Worm (Caenorhabditis elegans) whole organism, late embryonic: ENCODE measurements around the gene R02D5.9.

Experiments
- C08G9.2 ChIP-seq: sonication (generic microtip); optimal IDR thresholded peaks from 2 replicates; lab custom pipeline; 2016; ENCODE audit warnings: mild to moderate bottlenecking, missing genetic modification characterization, moderate library complexity, missing compliant biosample characterization
- K02D7.2 ChIP-seq: sonication (generic microtip); optimal IDR thresholded peaks from 2 replicates; lab custom pipeline; 2017; ENCODE audit warnings: mild to moderate bottlenecking, missing genetic modification characterization, missing compliant biosample characterization
- ceh-14 ChIP-seq: sonication (generic microtip); optimal IDR thresholded peaks from 2 replicates; lab custom pipeline; 2016; ENCODE audit warnings: missing genotype, missing genetic modification characterization, missing compliant biosample characterization
- ceh-18 ChIP-seq: sonication (generic microtip); optimal IDR thresholded peaks from 2 replicates; lab custom pipeline; 2016; ENCODE audit warnings: missing genetic modification characterization, missing compliant biosample characterization
- ceh-24 ChIP-seq: sonication (generic microtip); optimal IDR thresholded peaks from 2 replicates; lab custom pipeline; 2016; ENCODE audit warnings: mild to moderate bottlenecking, missing genetic modification characterization, missing compliant biosample characterization
- ceh-31 ChIP-seq: sonication (generic microtip); optimal IDR thresholded peaks from 2 replicates; lab custom pipeline; 2016; ENCODE audit warnings: missing genetic modification characterization, missing compliant biosample characterization
- ceh-45 ChIP-seq: fragments of 200-800 bp; sonication (Bioruptor generic); IDR thresholded peaks from 2 replicates; pipeline ENCODE4 v1.3.6; 2022; ENCODE audit warnings: missing genetic modification reagents, missing genetic modification characterization, missing compliant biosample characterization
- ceh-6 ChIP-seq: fragments of 200-800 bp; sonication (Bioruptor generic); optimal IDR thresholded peaks from 2 replicates; lab custom pipeline; 2018; ENCODE audit warnings: mild to moderate bottlenecking, missing genetic modification characterization, missing compliant biosample characterization
- ceh-9 ChIP-seq: sonication (generic microtip); optimal IDR thresholded peaks from 2 replicates; lab custom pipeline; 2016; ENCODE audit warnings: mild to moderate bottlenecking, missing genetic modification characterization, inconsistent platforms, missing compliant biosample characterization
- che-1 ChIP-seq: sonication (generic microtip); optimal IDR thresholded peaks from 2 replicates; lab custom pipeline; 2016; ENCODE audit warnings: mild to moderate bottlenecking, missing genetic modification characterization, missing compliant biosample characterization
- dve-1 ChIP-seq: sonication (generic microtip); optimal IDR thresholded peaks from 2 replicates; lab custom pipeline; 2017; ENCODE audit warnings: antibody characterized with exemption, mild to moderate bottlenecking, missing genetic modification characterization, missing compliant biosample characterization
- gmeb-2 ChIP-seq: sonication (generic microtip); optimal IDR thresholded peaks from 2 replicates; lab custom pipeline; 2016; ENCODE audit warnings: missing genetic modification characterization, inconsistent platforms, missing compliant biosample characterization
- hlh-15 ChIP-seq: sonication (generic microtip); optimal IDR thresholded peaks from 2 replicates; lab custom pipeline; 2016; ENCODE audit warnings: missing genetic modification characterization, missing compliant biosample characterization
- hlh-30 ChIP-seq: sonication (generic microtip); optimal IDR thresholded peaks from 2 replicates; lab custom pipeline; 2017; ENCODE audit warnings: antibody characterized with exemption, missing genetic modification characterization, missing compliant biosample characterization; ENCODE audit not compliant: insufficient read depth
- hlh-8 ChIP-seq: sonication (generic microtip); optimal IDR thresholded peaks from 2 replicates; lab custom pipeline; 2016; ENCODE audit warnings: missing genotype, missing genetic modification characterization, missing compliant biosample characterization
- lin-11 ChIP-seq: fragments of 200-800 bp; sonication (Bioruptor generic); optimal IDR thresholded peaks from 2 replicates; lab custom pipeline; 2018; ENCODE audit warnings: mild to moderate bottlenecking, missing genetic modification characterization, missing compliant biosample characterization
- nfya-1 ChIP-seq: sonication (generic microtip); optimal IDR thresholded peaks from 2 replicates; lab custom pipeline; 2017; ENCODE audit warnings: missing genetic modification characterization, mild to moderate bottlenecking, missing compliant biosample characterization, antibody characterized with exemption, moderate library complexity
- pag-3 ChIP-seq: sonication (generic microtip); optimal IDR thresholded peaks from 2 replicates; lab custom pipeline; 2016; ENCODE audit warnings: missing compliant biosample characterization, missing genetic modification characterization, borderline replicate concordance
- pat-9 ChIP-seq: fragments of 200-800 bp; sonication (Bioruptor generic); optimal IDR thresholded peaks from 2 replicates; lab custom pipeline; 2018; ENCODE audit warnings: mild to moderate bottlenecking, missing genetic modification characterization, moderate library complexity, missing compliant biosample characterization
- pax-1 ChIP-seq: fragments of 150-350 bp; optimal IDR thresholded peaks from 2 replicates; lab custom pipeline; 2014; ENCODE audit warnings: missing biosample characterization, missing genetic modification characterization
- pha-2 ChIP-seq: sonication (generic microtip); optimal IDR thresholded peaks from 2 replicates; lab custom pipeline; 2017; ENCODE audit warnings: mild to moderate bottlenecking, missing genetic modification characterization, missing compliant biosample characterization
- rnt-1 ChIP-seq: sonication (generic microtip); optimal IDR thresholded peaks from 2 replicates; lab custom pipeline; 2016; ENCODE audit warnings: missing genetic modification characterization, missing compliant biosample characterization
- sox-4 ChIP-seq: sonication (generic microtip); optimal IDR thresholded peaks from 2 replicates; lab custom pipeline; 2017; ENCODE audit warnings: mild to moderate bottlenecking, missing genetic modification characterization, inconsistent platforms, missing compliant biosample characterization
- syd-9 ChIP-seq: sonication (generic microtip); optimal IDR thresholded peaks from 2 replicates; lab custom pipeline; 2016; ENCODE audit warnings: mild to moderate bottlenecking, missing genetic modification characterization, moderate library complexity, missing compliant biosample characterization
- tbx-2 ChIP-seq: sonication (generic microtip); optimal IDR thresholded peaks from 2 replicates; lab custom pipeline; 2016; ENCODE audit warnings: missing genetic modification characterization, missing compliant biosample characterization
- tbx-7 ChIP-seq: sonication (generic microtip); optimal IDR thresholded peaks from 2 replicates; lab custom pipeline; 2016; ENCODE audit warnings: missing genotype, missing genetic modification characterization, missing compliant biosample characterization
- unc-42 ChIP-seq: sonication (generic microtip); optimal IDR thresholded peaks from 2 replicates; lab custom pipeline; 2016; ENCODE audit warnings: missing genotype, missing genetic modification characterization, missing compliant biosample characterization
- unc-55 ChIP-seq: sonication (generic microtip); optimal IDR thresholded peaks from 2 replicates; lab custom pipeline; 2017; ENCODE audit warnings: missing biosample characterization, missing genetic modification reagents, missing genetic modification characterization
- unc-86 ChIP-seq: sonication (generic microtip); optimal IDR thresholded peaks from 2 replicates; lab custom pipeline; 2016; ENCODE audit warnings: missing genetic modification characterization, missing compliant biosample characterization
- zip-5 ChIP-seq: sonication (generic microtip); optimal IDR thresholded peaks from 2 replicates; lab custom pipeline; 2016; ENCODE audit warnings: missing genetic modification characterization, missing compliant biosample characterization

The R02D5.9 gene

ce11 chrV:14496446-14496845, 14.5 kb downstream of the R02D5.9 start:
- TF ChIP-seq ceh-18 (tag; lab: Kevin White, UChicago) (no peak), ceh-31 (tag; lab: Kevin White, UChicago) (peak; percentile 20), unc-42 (tag; lab: Kevin White, UChicago) (peak; percentile 74), ceh-6 (GFP tag; lab: Kevin White, UChicago) (peak; percentile 40)

ce11 chrV:14495493-14495892, 15.4 kb downstream of the R02D5.9 start:
- TF ChIP-seq gmeb-2 (tag; lab: Kevin White, UChicago) (no peak), pha-2 (tag; lab: Kevin White, UChicago) (no peak), ceh-24 (tag; lab: Kevin White, UChicago) (no peak), sox-4 (tag; lab: Kevin White, UChicago) (no peak), ceh-45 (GFP tag; lab: Robert Waterston, UW) (no peak), hlh-30 (tag; lab: Kevin White, UChicago) (no peak), pag-3 (tag; lab: Kevin White, UChicago) (no peak), ceh-9 (tag; lab: Kevin White, UChicago) (no peak), pax-1 (tag; lab: Kevin White, UChicago) (no peak)

ce11 chrV:14493665-14494064, 17.3 kb downstream of the R02D5.9 start:
- TF ChIP-seq pat-9 (tag; lab: Kevin White, UChicago) (no peak), nfya-1 (peak; percentile 84)

ce11 chrV:14491097-14491496, 19.8 kb downstream of the R02D5.9 start:
- no peak for TF ChIP-seq che-1 (tag; lab: Kevin White, UChicago)
- peak; percentile 46 for TF ChIP-seq tbx-2
- peak; percentile 35 for TF ChIP-seq ceh-14 (tag; lab: Kevin White, UChicago)
- peak; percentile 24 for TF ChIP-seq ceh-31 (tag; lab: Kevin White, UChicago)
- TF ChIP-seq C08G9.2 (tag; lab: Kevin White, UChicago) = peak; percentile 23
- TF ChIP-seq unc-42 (tag; lab: Kevin White, UChicago) = peak; percentile 87
- no peak for TF ChIP-seq K02D7.2 (tag; lab: Kevin White, UChicago)

- TF ChIP-seq rnt-1 (tag; lab: Kevin White, UChicago) = no peak
- no peak for TF ChIP-seq syd-9
- no peak for TF ChIP-seq unc-86 (tag; lab: Kevin White, UChicago)
- no peak for TF ChIP-seq hlh-15 (tag; lab: Kevin White, UChicago)
- TF ChIP-seq ceh-9 (tag; lab: Kevin White, UChicago) = no peak
- TF ChIP-seq hlh-8 (tag; lab: Kevin White, UChicago) = no peak
- TF ChIP-seq, all 69 proteins: peak for 0
Measured at ce11 chrV:14484582-14484981, 26.3 kb downstream of the R02D5.9 start, which contains the start of gene R02D5.4. Gene R02D5.4, minus strand, starts transcription at chrV:14484682.

- no peak for TF ChIP-seq C08G9.2 (tag; lab: Kevin White, UChicago)
- TF ChIP-seq dve-1 (tag; lab: Kevin White, UChicago) = no peak
- TF ChIP-seq tbx-7 (tag; lab: Kevin White, UChicago) = no peak
- TF ChIP-seq lin-11 (tag; lab: Kevin White, UChicago) = no peak
- no peak for TF ChIP-seq unc-86 (tag; lab: Kevin White, UChicago)
- no peak for TF ChIP-seq unc-55
- no peak for TF ChIP-seq zip-5 (tag; lab: Kevin White, UChicago)
Measured at ce11 chrV:14482728-14483210, 28.2 kb downstream of the R02D5.9 start, which contains the start of gene R02D5.3. Gene R02D5.3, plus strand, starts transcription at chrV:14483160.
